Worm (Caenorhabditis elegans) whole organism, early embryonic: ENCODE data around the gene snt-5.

Experiments used
- B0310.2 ChIP-seq: sonication (generic microtip); optimal IDR thresholded peaks from 2 replicates; lab custom pipeline; 2016; ENCODE audit warnings: mild to moderate bottlenecking, missing genetic modification characterization, missing compliant biosample characterization
- ama-1 ChIP-seq: fragments of 150-350 bp; optimal IDR thresholded peaks from 2 replicates; lab custom pipeline; 2014
- ets-7 ChIP-seq: sonication (generic microtip); optimal IDR thresholded peaks from 2 replicates; lab custom pipeline; 2016; ENCODE audit warnings: missing genotype, missing genetic modification characterization, missing compliant biosample characterization
- flt-1 ChIP-seq: fragments of 200-800 bp; sonication (Bioruptor generic); IDR thresholded peaks from 2 replicates; pipeline ENCODE4 v1.3.6; 2022; ENCODE audit warnings: missing genetic modification characterization, missing compliant biosample characterization
- hmbx-1 ChIP-seq: sonication (generic microtip); optimal IDR thresholded peaks from 2 replicates; lab custom pipeline; 2016; ENCODE audit warnings: mild to moderate bottlenecking, missing genetic modification characterization, missing compliant biosample characterization
- hmg-4 ChIP-seq: fragments of 200-800 bp; sonication (Bioruptor generic); optimal IDR thresholded peaks from 2 replicates; lab custom pipeline; 2018; ENCODE audit warnings: mild to moderate bottlenecking, missing genetic modification characterization, missing compliant biosample characterization
- hnd-1 ChIP-seq: sonication (generic microtip); optimal IDR thresholded peaks from 2 replicates; lab custom pipeline; 2016; ENCODE audit warnings: missing genetic modification characterization, missing compliant biosample characterization
- pes-1 ChIP-seq: fragments of 200-800 bp; sonication (Bioruptor generic); IDR thresholded peaks from 2 replicates; pipeline ENCODE4 v1.3.6; 2022; ENCODE audit warnings: missing genetic modification reagents, missing genetic modification characterization, missing compliant biosample characterization
- tbx-11 ChIP-seq: fragments of 200-800 bp; sonication (Bioruptor generic); IDR thresholded peaks from 2 replicates; pipeline ENCODE4 v1.3.6; 2022; ENCODE audit warnings: missing genetic modification characterization, missing compliant biosample characterization

DNA sequence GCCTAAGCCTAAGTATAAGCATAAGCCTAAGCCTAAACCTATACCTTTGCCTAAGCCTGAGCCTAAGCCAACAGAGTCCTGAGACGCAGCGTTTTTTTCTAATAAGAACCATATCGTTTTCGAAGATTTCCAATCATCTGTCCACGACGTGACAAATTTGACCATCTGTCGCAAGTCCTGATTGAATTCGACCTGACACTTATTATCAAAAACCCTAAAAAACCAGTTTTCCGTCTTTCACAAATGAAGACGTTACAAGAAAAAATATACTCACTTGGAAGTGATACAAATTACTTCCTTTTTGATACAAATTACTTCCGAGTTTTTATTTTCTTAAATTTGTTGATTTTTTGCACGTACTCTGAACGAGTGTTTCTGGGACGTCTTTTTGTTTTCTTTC lies 26.8 kb upstream of the snt-5 start:
- TF ChIP-seq flt-1 (GFP tag; lab: Robert Waterston, UW), result no peak
- TF ChIP-seq pes-1 (GFP tag; lab: Robert Waterston, UW), result no peak
- no peak for TF ChIP-seq ets-7 (tag; lab: Kevin White, UChicago)
- TF ChIP-seq hnd-1, result no peak
- TF ChIP-seq hmbx-1 (tag; lab: Kevin White, UChicago), result no peak
- no peak for TF ChIP-seq tbx-11
- no peak for TF ChIP-seq hmg-4
- no peak for TF ChIP-seq ama-1 (lab: Kevin White, UChicago)
- TF ChIP-seq B0310.2 (tag; lab: Kevin White, UChicago), result no peak
